Worm (Caenorhabditis elegans) whole organism, L4 larva: ENCODE data around the gene tiar-1.
A peak's percentile ranks its signal among the peaks of the same experiment; 100 is the strongest.

Experiments used
- F37D6.2 ChIP-seq: sonication (generic microtip); optimal IDR thresholded peaks from 2 replicates; lab custom pipeline; 2016; ENCODE audit warnings: mild to moderate bottlenecking, missing genetic modification characterization, missing compliant biosample characterization
- Y5F2A.4 ChIP-seq: fragments of 200-800 bp; sonication (Bioruptor generic); optimal IDR thresholded peaks from 2 replicates; lab custom pipeline; 2018; ENCODE audit warnings: mild to moderate bottlenecking, missing genetic modification characterization, missing compliant biosample characterization
- ZK546.5 ChIP-seq, 2 experiments: sonication (generic microtip); optimal IDR thresholded peaks; 2 replicates each; lab custom pipeline; 2017; ENCODE audit warnings: missing biosample characterization in 2 of 2, missing genetic modification characterization in 2 of 2
- aha-1 ChIP-seq: fragments of 150-350 bp; peaks from one replicate; lab custom pipeline; 2014; ENCODE audit warnings: missing biosample characterization, missing genetic modification characterization
- ceh-20 ChIP-seq: fragments of 200-800 bp; sonication (Bioruptor generic); IDR thresholded peaks from 2 replicates; pipeline ENCODE4 v1.3.6; 2022; ENCODE audit warnings: missing genetic modification reagents, missing genetic modification characterization, missing compliant biosample characterization
- ceh-28 ChIP-seq: fragments of 150-350 bp; optimal IDR thresholded peaks from 2 replicates; lab custom pipeline; 2014; ENCODE audit warnings: missing biosample characterization, missing genetic modification reagents, missing genetic modification characterization
- ces-1 ChIP-seq: fragments of 150-350 bp; sonication (generic microtip); optimal IDR thresholded peaks from 4 replicates; lab custom pipeline; 2014; ENCODE audit warnings: missing biosample characterization, missing genetic modification reagents, missing genetic modification characterization
- ctbp-1 ChIP-seq: fragments of 200-800 bp; sonication (Bioruptor generic); IDR thresholded peaks from 2 replicates; pipeline ENCODE4 v1.3.6; 2022; ENCODE audit warnings: missing genetic modification reagents, missing genetic modification characterization, missing compliant biosample characterization
- daf-19 ChIP-seq: fragments of 200-800 bp; sonication (Bioruptor generic); conservative IDR thresholded peaks from 2 replicates; pipeline ENCODE4 v1.3.6; 2022; ENCODE audit warnings: missing genetic modification characterization, missing compliant biosample characterization
- dmd-6 ChIP-seq: fragments of 200-800 bp; sonication (Bioruptor generic); IDR thresholded peaks from 2 replicates; pipeline ENCODE4 v1.3.6; 2022; ENCODE audit warnings: missing genetic modification reagents, missing genetic modification characterization, missing compliant biosample characterization
- dmd-8 ChIP-seq: fragments of 200-800 bp; sonication (Bioruptor generic); IDR thresholded peaks from 2 replicates; pipeline ENCODE4 v1.3.6; 2022; ENCODE audit warnings: missing genetic modification characterization, missing compliant biosample characterization
- dmd-9 ChIP-seq: fragments of 200-800 bp; sonication (Bioruptor generic); IDR thresholded peaks from 2 replicates; pipeline ENCODE4 v1.3.6; 2022; ENCODE audit warnings: missing genetic modification reagents, missing genetic modification characterization, missing compliant biosample characterization
- dpl-1 ChIP-seq: fragments of 150-350 bp; optimal IDR thresholded peaks from 2 replicates; lab custom pipeline; 2014; ENCODE audit warnings: missing biosample characterization, missing genetic modification reagents, missing genetic modification characterization
- egl-27 ChIP-seq: sonication (generic microtip); optimal IDR thresholded peaks from 3 replicates; lab custom pipeline; 2017; ENCODE audit warnings: missing biosample characterization, missing genetic modification reagents, missing genetic modification characterization
- fkh-10 ChIP-seq: fragments of 150-350 bp; optimal IDR thresholded peaks from 2 replicates; lab custom pipeline; 2014; ENCODE audit warnings: missing biosample characterization, missing genetic modification reagents, missing genetic modification characterization
- fos-1 ChIP-seq: fragments of 150-350 bp; optimal IDR thresholded peaks from 2 replicates; lab custom pipeline; 2014; ENCODE audit warnings: missing biosample characterization, missing genetic modification characterization
- hif-1 ChIP-seq, 2 experiments: sonication (generic microtip); optimal IDR thresholded peaks; 2 replicates each; lab custom pipeline; 2016 to 2017; ENCODE audit warnings: missing compliant biosample characterization in 2 of 2, missing genetic modification characterization in 2 of 2, missing genetic modification reagents in 2 of 2, missing genotype in 2 of 2, mild to moderate bottlenecking in 1 of 2
- hmg-1.1 ChIP-seq: fragments of 200-800 bp; sonication (Bioruptor generic); IDR thresholded peaks from 2 replicates; pipeline ENCODE4 v1.3.6; 2022; ENCODE audit warnings: missing genetic modification reagents, missing genetic modification characterization, missing compliant biosample characterization
- jun-1 ChIP-seq: fragments of 150-350 bp; optimal IDR thresholded peaks from 2 replicates; lab custom pipeline; 2014; ENCODE audit warnings: missing biosample characterization, missing genetic modification reagents, missing genetic modification characterization
- lin-39 ChIP-seq: fragments of 150-350 bp; optimal IDR thresholded peaks from 2 replicates; lab custom pipeline; 2014; ENCODE audit warnings: missing biosample characterization, missing genetic modification reagents, missing genetic modification characterization
- lir-3 ChIP-seq: sonication (generic microtip); optimal IDR thresholded peaks from 2 replicates; lab custom pipeline; 2016; ENCODE audit warnings: mild to moderate bottlenecking, missing genetic modification characterization, missing compliant biosample characterization
- lsy-2 ChIP-seq, 2 experiments: fragments of 150-350 bp in 1 of 2; sonication (generic microtip) in 1 of 2; optimal IDR thresholded peaks; 2 replicates each; lab custom pipeline; 2014 to 2017; ENCODE audit warnings: missing biosample characterization in 2 of 2, missing genetic modification characterization in 2 of 2
- mdl-1 ChIP-seq, 2 experiments: fragments of 150-350 bp in 1 of 2; sonication (generic microtip) in 1 of 2; optimal IDR thresholded peaks; 2 replicates each; lab custom pipeline; 2014 to 2017; ENCODE audit warnings: missing biosample characterization in 2 of 2, missing genetic modification characterization in 2 of 2
- mep-1 ChIP-seq: fragments of 150-350 bp; sonication (generic microtip); optimal IDR thresholded peaks from 3 replicates; lab custom pipeline; 2014; ENCODE audit warnings: missing biosample characterization, missing genetic modification characterization
- mes-2 ChIP-seq: sonication (generic microtip); optimal IDR thresholded peaks from 2 replicates; lab custom pipeline; 2016; ENCODE audit warnings: missing genotype, mild to moderate bottlenecking, missing genetic modification characterization, missing compliant biosample characterization; ENCODE audit not compliant: poor library complexity, severe bottlenecking
- nhr-11 ChIP-seq: fragments of 150-350 bp; optimal IDR thresholded peaks from 2 replicates; lab custom pipeline; 2014; ENCODE audit warnings: missing biosample characterization, missing genetic modification characterization
- rbr-2 ChIP-seq: sonication (generic microtip); optimal IDR thresholded peaks from 2 replicates; lab custom pipeline; 2016; ENCODE audit warnings: missing genotype, missing genetic modification characterization, missing compliant biosample characterization
- tag-97 ChIP-seq: fragments of 200-800 bp; sonication (Bioruptor generic); IDR thresholded peaks from 2 replicates; pipeline ENCODE4 v1.3.6; 2022; ENCODE audit warnings: missing genetic modification characterization, missing compliant biosample characterization
- unc-62 ChIP-seq, 3 experiments: fragments of 150-350 bp in 1 of 3; sonication (generic microtip); optimal IDR thresholded peaks in 2 of 3; peaks in 1 of 3; 1 replicate in 1 of 3; 2 replicates in 2 of 3; lab custom pipeline; 2014 to 2017; ENCODE audit warnings: missing biosample characterization in 3 of 3, missing genetic modification characterization in 3 of 3, missing genetic modification reagents in 3 of 3, missing genotype in 1 of 3
- vab-7 ChIP-seq: fragments of 200-800 bp; sonication (Bioruptor generic); IDR thresholded peaks from 2 replicates; pipeline ENCODE4 v1.3.6; 2022; ENCODE audit warnings: missing genetic modification reagents, missing genetic modification characterization, missing compliant biosample characterization
- zag-1 ChIP-seq: fragments of 150-350 bp; optimal IDR thresholded peaks from 2 replicates; lab custom pipeline; 2014; ENCODE audit warnings: missing biosample characterization, missing genetic modification characterization
- zfp-3 ChIP-seq: fragments of 200-800 bp; sonication (Bioruptor generic); conservative IDR thresholded peaks from 2 replicates; pipeline ENCODE4 v1.3.6; 2022; ENCODE audit warnings: missing genetic modification reagents, missing genetic modification characterization, missing compliant biosample characterization

The tiar-1 gene

DNA sequence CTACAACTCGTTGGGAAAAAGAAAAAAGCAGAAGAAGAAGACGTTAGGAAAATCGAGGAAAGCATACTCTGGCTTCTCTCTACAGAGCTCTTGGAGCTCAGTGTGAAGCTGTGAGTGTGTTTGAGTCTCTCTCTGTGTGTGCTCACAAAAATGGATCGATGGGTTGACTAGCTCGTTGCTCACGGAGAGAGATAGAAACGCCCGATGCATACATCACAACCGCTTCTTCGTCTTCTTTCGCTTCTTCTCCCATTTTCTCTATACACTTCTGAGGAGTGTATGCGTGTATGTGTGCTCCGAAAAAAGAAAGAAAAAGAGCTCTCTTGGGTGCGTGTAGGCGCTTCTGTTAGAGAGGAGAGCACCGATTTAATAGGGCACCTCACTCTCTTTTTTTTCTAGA is 10.5 kb upstream of the tiar-1 start:
- peak in 1 of 2 experiments; percentile 47 for TF ChIP-seq mdl-1 (tag; optimal IDR thresholded peaks at IDR 0.05; lab: Kevin White, UChicago)
- no peak for TF ChIP-seq mes-2 (tag; lab: Kevin White, UChicago)
- TF ChIP-seq dpl-1 (GFP tag; lab: Kevin White, UChicago): peak; percentile 15
- peak; percentile 86 for TF ChIP-seq mep-1 (tag; lab: Kevin White, UChicago)
- TF ChIP-seq hmg-1.1 (GFP tag; lab: Robert Waterston, UW): peak; percentile 86
- peak; percentile 75 for TF ChIP-seq aha-1
- no peak for TF ChIP-seq dmd-9 (GFP tag; lab: Robert Waterston, UW)
- no peak for TF ChIP-seq lin-39 (tag; lab: Kevin White, UChicago)
- TF ChIP-seq daf-19 (GFP tag; lab: Robert Waterston, UW): peak; percentile 56; the same call in 1 of the 2 replicates
- peak; percentile 61 for TF ChIP-seq F37D6.2 (tag; lab: Kevin White, UChicago)
- peak; percentile 46; the same call in 1 of the 2 replicates for TF ChIP-seq ceh-20 (GFP tag; lab: Robert Waterston, UW)
- peak; percentile 61 for TF ChIP-seq ceh-28 (tag; lab: Kevin White, UChicago)
- TF ChIP-seq lsy-2 (tag; optimal IDR thresholded peaks at IDR 0.05; lab: Kevin White, UChicago): peak; percentile 70 to 71
- peak; percentile 73 for TF ChIP-seq ctbp-1
- TF ChIP-seq fkh-10 (GFP tag; lab: Kevin White, UChicago): peak; percentile 84
- peak; percentile 84 for TF ChIP-seq rbr-2 (tag; lab: Kevin White, UChicago)
- peak; percentile 57 for TF ChIP-seq nhr-11 (tag; lab: Kevin White, UChicago)
- peak; percentile 21; the same call in 1 of the 2 replicates for TF ChIP-seq dmd-6 (GFP tag; lab: Robert Waterston, UW)
- TF ChIP-seq vab-7 (GFP tag; lab: Robert Waterston, UW): peak; percentile 35; the same call in 1 of the 2 replicates
- TF ChIP-seq dmd-8: no peak
- TF ChIP-seq hif-1 (tag; optimal IDR thresholded peaks at IDR 0.05; lab: Kevin White, UChicago): peak in 1 of 2 experiments; percentile 37
- peak in 1 of 2 experiments; percentile 75 for TF ChIP-seq unc-62 (GFP tag; optimal IDR thresholded peaks at IDR 0.05 in 1 of 2; lab: Kevin White, UChicago)
- TF ChIP-seq unc-62 (tag; optimal IDR thresholded peaks at IDR 0.05; lab: Kevin White, UChicago): no peak
- no peak for TF ChIP-seq fos-1 (tag; lab: Kevin White, UChicago)
- TF ChIP-seq ZK546.5 (tag; optimal IDR thresholded peaks at IDR 0.05; lab: Kevin White, UChicago): no peak
- TF ChIP-seq ces-1: peak; percentile 67
- TF ChIP-seq zfp-3 (GFP tag; lab: Robert Waterston, UW): no peak
- no peak for TF ChIP-seq egl-27 (tag; lab: Kevin White, UChicago)

DNA sequence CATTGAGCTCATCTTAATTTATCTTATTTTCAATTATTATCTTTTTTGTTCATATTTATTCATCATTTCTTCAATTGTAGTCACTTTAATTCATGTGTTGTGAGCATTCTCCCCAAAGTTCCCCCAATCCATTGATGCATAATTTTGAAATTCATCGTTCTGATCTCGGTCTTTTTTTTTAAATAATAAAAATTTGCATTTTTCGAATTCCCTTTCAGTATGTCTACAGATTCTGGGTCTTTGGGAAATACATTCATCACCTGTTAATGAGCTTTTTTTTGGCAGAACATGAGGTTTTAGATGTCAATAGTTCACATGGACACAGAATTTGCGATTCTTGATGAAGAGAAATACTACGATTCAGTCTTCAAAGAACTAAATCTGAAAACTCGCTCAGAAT is 5.2 kb upstream of the tiar-1 start, which contains the start of gene damt-1:
Gene damt-1, plus strand, starts transcription at position 301 of the 400 bp plus-strand sequence.
- TF ChIP-seq Y5F2A.4 (GFP tag; lab: Kevin White, UChicago): no peak
- no peak for TF ChIP-seq zag-1 (tag; lab: Kevin White, UChicago)
- TF ChIP-seq unc-62 (GFP tag; optimal IDR thresholded peaks at IDR 0.05 in 1 of 2; lab: Kevin White, UChicago): peak in 1 of 2 experiments; percentile 10
- TF ChIP-seq unc-62 (tag; optimal IDR thresholded peaks at IDR 0.05; lab: Kevin White, UChicago): no peak
- TF ChIP-seq lir-3 (tag; lab: Kevin White, UChicago): no peak
- TF ChIP-seq egl-27 (tag; lab: Kevin White, UChicago): no peak

- TF ChIP-seq jun-1 (tag; lab: Kevin White, UChicago) (no peak), tag-97 (GFP tag; lab: Robert Waterston, UW) (no peak), nhr-11 (tag; lab: Kevin White, UChicago) (no peak)
These were observed 3.2 kb upstream of the tiar-1 start, which contains the start of gene zipt-3 for ce11 chrII:5717831-5718230. Gene zipt-3, plus strand, starts transcription at chrII:5718131.

DNA sequence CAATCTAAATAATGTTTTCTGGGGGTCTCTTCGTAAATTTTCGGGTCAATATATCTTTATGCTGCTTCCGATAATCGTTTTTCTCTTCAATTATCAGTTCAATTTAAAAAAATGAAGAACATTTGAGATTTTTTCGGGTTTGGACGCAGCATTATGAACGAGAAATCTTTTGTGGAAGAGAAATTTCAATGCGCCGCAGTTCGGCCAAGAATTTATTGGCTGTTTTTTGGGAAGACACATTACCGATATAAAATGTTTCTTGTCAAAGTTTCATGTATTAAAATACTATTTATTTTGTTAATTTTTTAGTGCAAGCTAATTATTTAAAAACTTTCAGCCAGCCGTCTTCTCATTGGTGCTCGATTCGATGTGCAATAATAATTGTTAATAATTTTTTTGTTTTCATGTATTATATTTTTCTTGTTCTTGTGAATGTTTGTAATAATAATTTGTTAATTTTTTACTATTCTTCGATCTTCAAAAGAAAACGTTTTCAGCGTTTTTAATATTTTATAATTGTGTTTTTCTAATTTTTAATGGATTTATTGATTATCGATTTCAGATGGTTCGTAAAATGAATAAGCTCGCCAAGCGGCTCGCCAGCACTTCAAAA is 1.2 kb upstream of the tiar-1 start, which contains the start of the genes C18A3.10 and C18A3.3:
Gene C18A3.10, minus strand, starts transcription at position 101 of the 613 bp plus-strand sequence.
Gene C18A3.3, plus strand, starts transcription at position 563 of the 613 bp plus-strand sequence.
- TF ChIP-seq mes-2 (tag; lab: Kevin White, UChicago) (peak; percentile 59), lin-39 (tag; lab: Kevin White, UChicago) (no peak)
